Worm (Caenorhabditis elegans) whole organism, young adult: ENCODE measurements around the gene uso-1.

ENCODE experiments used
- C17E4.6 ChIP-seq: fragments of 200-800 bp; sonication (Bioruptor generic); IDR thresholded peaks from 2 replicates; pipeline ENCODE4 v1.3.6; 2022; ENCODE audit warnings: missing genetic modification reagents, missing genetic modification characterization, missing compliant biosample characterization
- D2030.7 ChIP-seq: fragments of 200-800 bp; sonication (Bioruptor generic); IDR thresholded peaks from 2 replicates; pipeline ENCODE4 v1.3.6; 2022; ENCODE audit warnings: missing genetic modification reagents, missing genetic modification characterization, missing compliant biosample characterization
- F22D6.2 ChIP-seq: sonication (generic microtip); optimal IDR thresholded peaks from 2 replicates; lab custom pipeline; 2016; ENCODE audit warnings: mild to moderate bottlenecking, missing genetic modification characterization, missing compliant biosample characterization
- F33H1.4 ChIP-seq: fragments of 200-800 bp; sonication (Bioruptor generic); IDR thresholded peaks from 2 replicates; pipeline ENCODE4 v1.3.6; 2022; ENCODE audit warnings: missing genetic modification reagents, missing genetic modification characterization, missing compliant biosample characterization
- F37B4.10 ChIP-seq: fragments of 200-800 bp; sonication (Bioruptor generic); IDR thresholded peaks from 2 replicates; pipeline ENCODE4 v1.3.6; 2022; ENCODE audit warnings: missing genetic modification characterization, missing compliant biosample characterization
- Y53F4B.3 ChIP-seq: fragments of 200-800 bp; sonication (Bioruptor generic); IDR thresholded peaks from 2 replicates; pipeline ENCODE4 v1.3.6; 2022; ENCODE audit warnings: missing genetic modification reagents, missing genetic modification characterization, missing compliant biosample characterization
- Y53G8AR.9 ChIP-seq: fragments of 200-800 bp; sonication (Bioruptor generic); conservative IDR thresholded peaks from 2 replicates; pipeline ENCODE4 v1.3.6; 2022; ENCODE audit warnings: missing genetic modification reagents, missing genetic modification characterization, missing compliant biosample characterization
- Y56A3A.18 ChIP-seq: fragments of 200-800 bp; sonication (Bioruptor generic); IDR thresholded peaks from 2 replicates; pipeline ENCODE4 v1.3.6; 2022; ENCODE audit warnings: missing genetic modification reagents, missing genetic modification characterization, missing compliant biosample characterization
- atf-7 ChIP-seq: sonication (generic microtip); optimal IDR thresholded peaks from 2 replicates; lab custom pipeline; 2017; ENCODE audit warnings: mild to moderate bottlenecking, missing genetic modification characterization, missing compliant biosample characterization
- attf-3 ChIP-seq: fragments of 200-800 bp; sonication (Bioruptor generic); conservative IDR thresholded peaks from 2 replicates; pipeline ENCODE4 v1.3.6; 2022; ENCODE audit warnings: missing genetic modification reagents, missing genetic modification characterization, missing compliant biosample characterization
- cebp-1 ChIP-seq, 2 experiments: fragments of 200-800 bp in 1 of 2; sonication (Bioruptor generic) in 1 of 2; sonication (generic microtip) in 1 of 2; IDR thresholded peaks in 1 of 2; optimal IDR thresholded peaks in 1 of 2; 2 replicates each; pipeline versions ENCODE4 v1.3.6 to Lab custom; 2017 to 2022; ENCODE audit warnings: missing compliant biosample characterization in 2 of 2, missing genetic modification characterization in 2 of 2, mild to moderate bottlenecking in 1 of 2, missing genetic modification reagents in 1 of 2, moderate library complexity in 1 of 2
- ceh-91 ChIP-seq: fragments of 200-800 bp; sonication (Bioruptor generic); IDR thresholded peaks from 2 replicates; pipeline ENCODE4 v1.3.6; 2022; ENCODE audit warnings: missing genetic modification reagents, missing genetic modification characterization, missing compliant biosample characterization
- die-1 ChIP-seq: sonication (generic microtip); optimal IDR thresholded peaks from 2 replicates; lab custom pipeline; 2016; ENCODE audit warnings: missing genotype, mild to moderate bottlenecking, missing genetic modification characterization, missing compliant biosample characterization
- dpff-1 ChIP-seq: sonication (generic microtip); optimal IDR thresholded peaks from 2 replicates; lab custom pipeline; 2017; ENCODE audit warnings: mild to moderate bottlenecking, missing genetic modification characterization, missing compliant biosample characterization
- dpl-1 ChIP-seq: fragments of 150-350 bp; optimal IDR thresholded peaks from 2 replicates; lab custom pipeline; 2014; ENCODE audit warnings: missing biosample characterization, missing genetic modification reagents, missing genetic modification characterization
- efl-1 ChIP-seq: fragments of 150-350 bp; optimal IDR thresholded peaks from 2 replicates; lab custom pipeline; 2014; ENCODE audit warnings: missing biosample characterization, missing genetic modification reagents, missing genetic modification characterization
- egrh-3 ChIP-seq: fragments of 200-800 bp; sonication (Bioruptor generic); IDR thresholded peaks from 2 replicates; pipeline ENCODE4 v1.3.6; 2022; ENCODE audit warnings: missing genetic modification reagents, missing genetic modification characterization, missing compliant biosample characterization
- hmg-20 ChIP-seq: fragments of 200-800 bp; sonication (Bioruptor generic); IDR thresholded peaks from 2 replicates; pipeline ENCODE4 v1.3.6; 2022; ENCODE audit warnings: missing genetic modification reagents, missing genetic modification characterization, missing compliant biosample characterization
- hsf-1 ChIP-seq: fragments of 200-800 bp; sonication (Bioruptor generic); IDR thresholded peaks from 2 replicates; pipeline ENCODE4 v1.3.6; 2022; ENCODE audit warnings: missing genetic modification reagents, missing genetic modification characterization, missing compliant biosample characterization
- let-607 ChIP-seq, 2 experiments: fragments of 200-800 bp in 1 of 2; sonication (Bioruptor generic) in 1 of 2; sonication (generic microtip) in 1 of 2; optimal IDR thresholded peaks; 2 replicates each; lab custom pipeline; 2016 to 2018; ENCODE audit warnings: mild to moderate bottlenecking in 2 of 2, missing compliant biosample characterization in 2 of 2, missing genetic modification characterization in 2 of 2, moderate library complexity in 2 of 2, missing genotype in 1 of 2
- lin-35 ChIP-seq, 3 experiments: fragments of 150-350 bp in 2 of 3; sonication (generic microtip) in 1 of 3; optimal IDR thresholded peaks; 2 replicates each; lab custom pipeline; 2014 to 2018; ENCODE audit warnings: missing biosample characterization in 3 of 3, missing genetic modification characterization in 3 of 3, missing genetic modification reagents in 3 of 3
- lin-40 ChIP-seq: sonication (generic microtip); optimal IDR thresholded peaks from 2 replicates; lab custom pipeline; 2016; ENCODE audit warnings: missing genetic modification characterization, mild to moderate bottlenecking, missing compliant biosample characterization, missing genotype, missing genetic modification reagents
- lin-54 ChIP-seq: fragments of 200-800 bp; sonication (Bioruptor generic); optimal IDR thresholded peaks from 2 replicates; lab custom pipeline; 2018; ENCODE audit warnings: mild to moderate bottlenecking, missing genetic modification characterization, missing compliant biosample characterization
- lsl-1 ChIP-seq: fragments of 200-800 bp; sonication (Bioruptor generic); optimal IDR thresholded peaks from 2 replicates; lab custom pipeline; 2018; ENCODE audit warnings: mild to moderate bottlenecking, missing genetic modification characterization, moderate library complexity, missing compliant biosample characterization
- lsy-27 ChIP-seq: sonication (generic microtip); optimal IDR thresholded peaks from 2 replicates; lab custom pipeline; 2017; ENCODE audit warnings: missing genetic modification characterization, mild to moderate bottlenecking, missing compliant biosample characterization, antibody characterized with exemption, missing genotype, borderline replicate concordance; ENCODE audit not compliant: insufficient read depth
- madf-10 ChIP-seq: sonication (generic microtip); optimal IDR thresholded peaks from 2 replicates; lab custom pipeline; 2016; ENCODE audit warnings: mild to moderate bottlenecking, missing genetic modification characterization, missing compliant biosample characterization
- madf-6 ChIP-seq: fragments of 200-800 bp; sonication (Bioruptor generic); IDR thresholded peaks from 2 replicates; pipeline ENCODE4 v1.3.6; 2022; ENCODE audit warnings: missing genetic modification reagents, missing genetic modification characterization, missing compliant biosample characterization
- madf-8 ChIP-seq: fragments of 200-800 bp; sonication (Bioruptor generic); conservative IDR thresholded peaks from 2 replicates; pipeline ENCODE4 v1.3.6; 2022; ENCODE audit warnings: missing genetic modification reagents, missing genetic modification characterization, missing compliant biosample characterization
- mel-28 ChIP-seq: sonication (generic microtip); optimal IDR thresholded peaks from 2 replicates; lab custom pipeline; 2016; ENCODE audit warnings: borderline replicate concordance, mild to moderate bottlenecking, missing genetic modification characterization, missing compliant biosample characterization
- pbrm-1 ChIP-seq: fragments of 200-800 bp; sonication (Bioruptor generic); IDR thresholded peaks from 2 replicates; pipeline ENCODE4 v1.3.6; 2022; ENCODE audit warnings: missing genetic modification reagents, missing genetic modification characterization, missing compliant biosample characterization
- snpc-4 ChIP-seq, 5 experiments: fragments of 150-350 bp in 1 of 5; sonication (generic microtip) in 4 of 5; optimal IDR thresholded peaks; 2 replicates each; lab custom pipeline; 2014 to 2018; ENCODE audit warnings: missing genetic modification characterization in 5 of 5, missing biosample characterization in 3 of 5, antibody characterized with exemption in 2 of 5, mild to moderate bottlenecking in 2 of 5, missing compliant biosample characterization in 2 of 5, missing genotype in 2 of 5, moderate library complexity in 2 of 5, missing genetic modification reagents in 1 of 5
- somi-1 ChIP-seq: fragments of 200-800 bp; sonication (Bioruptor generic); optimal IDR thresholded peaks from 2 replicates; lab custom pipeline; 2018; ENCODE audit warnings: mild to moderate bottlenecking, missing genetic modification characterization, missing compliant biosample characterization
- unc-130 ChIP-seq: sonication (generic microtip); optimal IDR thresholded peaks from 2 replicates; lab custom pipeline; 2016; ENCODE audit warnings: missing genetic modification reagents, missing genetic modification characterization, missing compliant biosample characterization
- xnd-1 ChIP-seq: sonication (generic microtip); optimal IDR thresholded peaks from 2 replicates; lab custom pipeline; 2016; ENCODE audit warnings: missing genotype, missing genetic modification reagents, missing genetic modification characterization, missing compliant biosample characterization
- ztf-6 ChIP-seq: fragments of 200-800 bp; sonication (Bioruptor generic); IDR thresholded peaks from 2 replicates; pipeline ENCODE4 v1.3.6; 2022; ENCODE audit warnings: missing genetic modification reagents, missing genetic modification characterization, missing compliant biosample characterization

uso-1 gene

ce11 chrIV:13430137-13430536 lies 24.5 kb downstream of the uso-1 start (continued):
- TF ChIP-seq egrh-3 (GFP tag; lab: Robert Waterston, UW): peak; percentile 87; the same call in 1 of the 2 replicates
- 0 out of 2 replicates have a peak, but pooled peaks have one; percentile 7 for TF ChIP-seq C17E4.6 (GFP tag; lab: Robert Waterston, UW)
- TF ChIP-seq hmg-20 (GFP tag; lab: Robert Waterston, UW): 0 out of 2 replicates have a peak, but pooled peaks have one; percentile 36
- TF ChIP-seq, all 124 proteins: peak for 27; not testable (repeated sequence) for 97

DNA sequence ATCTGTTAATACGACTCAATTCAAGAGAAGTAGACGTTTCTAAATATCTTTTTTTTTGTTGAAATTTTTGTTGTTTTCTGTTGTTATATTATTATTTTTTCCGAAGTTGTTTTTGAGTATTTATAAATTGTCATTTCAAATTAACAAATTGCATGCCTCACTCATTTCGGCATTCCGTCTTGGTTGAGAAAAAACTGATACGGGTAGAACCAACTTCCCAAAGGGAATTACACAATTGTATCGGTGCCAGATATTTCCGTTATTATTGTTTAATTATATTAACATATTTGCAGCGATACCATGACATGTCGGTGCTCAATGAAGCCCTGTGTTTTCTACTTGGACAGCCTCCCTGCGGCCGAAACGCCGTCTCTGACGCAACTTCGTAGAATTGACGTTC lies 25.4 kb downstream of the uso-1 start, which contains the start of gene K09B11.4:
Gene K09B11.4 (plus strand): TSS at position 301 of the 400 bp plus-strand sequence.
- TF ChIP-seq die-1 (tag; lab: Kevin White, UChicago) (no peak), madf-10 (tag; lab: Kevin White, UChicago) (no peak), ztf-6 (GFP tag; lab: Robert Waterston, UW) (no peak)

DNA sequence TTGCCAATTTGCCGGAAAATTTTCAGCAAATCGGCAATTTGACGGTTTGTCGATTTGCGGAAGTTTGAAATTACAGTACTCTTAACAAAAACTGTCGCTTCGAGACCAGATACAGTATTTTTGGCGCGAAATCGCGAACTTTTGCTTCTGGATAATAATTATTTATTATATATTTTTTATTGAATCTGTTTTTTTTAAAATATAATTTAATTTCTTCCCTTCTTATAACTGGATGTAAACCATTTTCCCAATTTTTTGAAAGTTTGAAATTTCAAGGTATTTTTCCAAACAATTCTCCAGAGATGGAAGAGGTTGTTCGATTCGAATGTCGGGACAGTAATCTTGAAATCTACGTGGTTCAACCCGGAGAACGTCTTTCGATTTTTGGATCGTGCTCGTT lies 32.4 kb downstream of the uso-1 start, which contains the start of gene nol-9:
Gene nol-9 (plus strand): TSS at position 301 of the 400 bp plus-strand sequence.
- no peak for TF ChIP-seq lin-40 (tag; lab: Kevin White, UChicago)
- TF ChIP-seq dpff-1: no peak
- no peak for TF ChIP-seq cebp-1 (GFP tag; IDR thresholded peaks at IDR 0.05; lab: Robert Waterston, UW)
- no peak for TF ChIP-seq cebp-1 (tag; optimal IDR thresholded peaks at IDR 0.05; lab: Kevin White, UChicago)
- TF ChIP-seq atf-7 (tag; lab: Kevin White, UChicago): no peak
- no peak for TF ChIP-seq pbrm-1 (GFP tag; lab: Robert Waterston, UW)
- no peak for TF ChIP-seq let-607 (tag; optimal IDR thresholded peaks at IDR 0.05; lab: Kevin White, UChicago)
- TF ChIP-seq F22D6.2 (tag; lab: Kevin White, UChicago): no peak
- no peak for TF ChIP-seq F33H1.4 (GFP tag; lab: Robert Waterston, UW)
- no peak for TF ChIP-seq mel-28 (tag; lab: Kevin White, UChicago)
- no peak for TF ChIP-seq Y53F4B.3 (GFP tag; lab: Robert Waterston, UW)
- no peak for TF ChIP-seq unc-130 (GFP tag; lab: Kevin White, UChicago)
- TF ChIP-seq Y56A3A.18 (GFP tag; lab: Robert Waterston, UW): no peak

- TF ChIP-seq lsy-27 (tag; lab: Kevin White, UChicago) (no peak), madf-6 (GFP tag; lab: Robert Waterston, UW) (peak; percentile 94), madf-8 (GFP tag; lab: Robert Waterston, UW) (peak; percentile 69), dpl-1 (GFP tag; lab: Kevin White, UChicago) (peak; percentile 54), F37B4.10 (GFP tag; lab: Robert Waterston, UW) (no peak), attf-3 (GFP tag; lab: Robert Waterston, UW) (peak; percentile 45; the same call in 1 of the 2 replicates), efl-1 (GFP tag; lab: Kevin White, UChicago) (peak; percentile 91), lin-35 (GFP tag; optimal IDR thresholded peaks at IDR 0.05; lab: Kevin White, UChicago) (peak in 1 of 3 experiments; percentile 3), somi-1 (no peak), ceh-91 (0 out of 2 replicates have a peak, but pooled peaks have one; percentile 13), hsf-1 (GFP tag; lab: Robert Waterston, UW) (peak; percentile 70), F33H1.4 (GFP tag; lab: Robert Waterston, UW) (peak; percentile 21; the same call in 1 of the 2 replicates), D2030.7 (GFP tag; lab: Robert Waterston, UW) (peak; percentile 48), dpff-1 (no peak), Y53G8AR.9 (GFP tag; lab: Robert Waterston, UW) (no peak), lsl-1 (peak; percentile 13), xnd-1 (tag; lab: Kevin White, UChicago) (peak; percentile 58), lin-54 (GFP tag; lab: Kevin White, UChicago) (peak; percentile 15), snpc-4 (GFP tag; optimal IDR thresholded peaks at IDR 0.05; lab: Kevin White, UChicago) (no peak), snpc-4 (tag; optimal IDR thresholded peaks at IDR 0.05; lab: Kevin White, UChicago) (peak in 1 of 4 experiments; percentile 10)
These were observed 38.8 kb downstream of the uso-1 start, which contains the start of the genes pik-1 and aptf-2 for ce11 chrIV:13415739-13416271. Gene pik-1, plus strand, starts transcription at chrIV:13416041. Gene aptf-2, minus strand, starts transcription at chrIV:13416051.
